Fruit fly (Drosophila melanogaster): ENCODE data around the gene CG6040.

dm6 chr3R:19060173-19060572 lies 36.6 kb upstream of the CG6040 start:
- TF ChIP-seq Clk (GFP tag; optimal IDR thresholded peaks at IDR 0.05) (no peak), tj (GFP tag; optimal IDR thresholded peaks at IDR 0.05) (peak; percentile 85), Hr96 (GFP tag; optimal IDR thresholded peaks at IDR 0.05) (no peak), pad (GFP tag; optimal IDR thresholded peaks at IDR 0.05) (no peak), ovo (GFP tag; optimal IDR thresholded peaks at IDR 0.05) (no peak), kay (GFP tag; ENCODE audit: borderline replicate concordance) (peak; percentile 25), toe (GFP tag; optimal IDR thresholded peaks at IDR 0.05) (no peak), Crg-1 (GFP tag; optimal IDR thresholded peaks at IDR 0.05) (no peak), cic (GFP tag; optimal IDR thresholded peaks at IDR 0.05) (no peak)

Data from whole organism, adult.